Worm (Caenorhabditis elegans): ENCODE measurements around the gene lron-15.

Gene lron-15

ce11 chrII:6491187-6491586 is 53.5 kb downstream of the lron-15 start:
- TF ChIP-seq ztf-29 (GFP tag; IDR thresholded peaks at IDR 0.05) (no peak), klf-2 (GFP tag; conservative IDR thresholded peaks at IDR 0.05) (no peak), cog-1 (tag; optimal IDR thresholded peaks at IDR 0.05) (no peak), tab-1 (GFP tag; IDR thresholded peaks at IDR 0.05) (no peak), T22C8.4 (GFP tag; IDR thresholded peaks at IDR 0.05) (no peak), ref-1 (GFP tag; conservative IDR thresholded peaks at IDR 0.05) (no peak), flt-1 (GFP tag; IDR thresholded peaks at IDR 0.05) (no peak), med-1 (GFP tag; optimal IDR thresholded peaks at IDR 0.05; ENCODE audit: insufficient read depth) (no peak), ztf-23 (GFP tag; IDR thresholded peaks at IDR 0.05) (no peak)

All from whole organism, midembryonic.